Worm (Caenorhabditis elegans) whole organism, L4/young adult: ENCODE data around the gene T14E8.2.

Source experiments
- W03F9.2 ChIP-seq: fragments of 150-350 bp; optimal IDR thresholded peaks from 2 replicates; lab custom pipeline; 2014; ENCODE audit warnings: missing biosample characterization, missing genetic modification characterization
- dao-5 ChIP-seq: sonication (generic microtip); optimal IDR thresholded peaks from 2 replicates; lab custom pipeline; 2016; ENCODE audit warnings: missing genotype, missing genetic modification characterization, moderate library complexity, missing compliant biosample characterization
- him-1 ChIP-seq: sonication (generic microtip); optimal IDR thresholded peaks from 2 replicates; lab custom pipeline; 2016; ENCODE audit warnings: missing genotype, missing genetic modification reagents, missing genetic modification characterization, missing compliant biosample characterization

T14E8.2 gene

DNA sequence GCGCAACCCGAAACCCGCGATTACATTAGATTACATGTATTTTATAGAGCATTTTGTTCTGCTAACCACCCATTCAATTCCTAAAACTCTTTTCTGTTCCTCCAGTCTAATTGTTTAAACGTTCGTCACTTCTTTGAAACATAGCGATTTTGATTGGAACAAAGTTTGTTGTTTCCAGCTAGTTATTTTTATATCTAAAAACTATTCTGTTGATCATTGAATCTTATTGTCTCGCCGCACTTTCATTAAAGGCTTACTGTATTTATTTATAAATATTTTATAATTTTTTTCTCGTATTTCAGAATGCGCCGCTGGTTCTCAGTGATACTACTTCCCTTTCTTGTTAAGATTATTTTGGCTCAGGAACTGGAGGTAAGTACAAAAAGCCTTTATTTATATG is at the start of gene T14E8.2:
T14E8.2 (plus strand) TSS at position 301 of the 400 bp plus-strand sequence.
- no peak for TF ChIP-seq dao-5 (tag; lab: Kevin White, UChicago)
- no peak for TF ChIP-seq him-1
- TF ChIP-seq W03F9.2 (tag; lab: Kevin White, UChicago) = no peak

DNA sequence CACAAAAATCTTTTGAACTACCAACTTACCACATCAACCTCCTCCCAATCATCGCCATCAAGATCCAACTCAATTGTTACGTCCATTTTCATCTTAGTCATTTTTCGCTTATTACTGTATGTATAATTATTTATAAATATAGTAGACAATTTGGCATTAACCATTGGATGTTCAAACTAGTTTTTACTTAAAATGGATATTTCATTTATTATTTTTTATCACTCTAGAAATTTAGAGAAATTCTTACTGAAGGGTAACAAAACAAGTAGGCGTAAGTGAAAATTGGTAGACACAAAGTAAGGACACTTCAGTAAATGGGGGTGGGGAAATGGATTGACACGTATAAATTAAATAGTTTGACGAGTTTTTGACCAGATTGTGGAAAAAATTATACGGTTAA is 43.1 kb upstream of the T14E8.2 start, which contains the start of gene actl-1:
actl-1 (minus strand) TSS at position 101 of the 400 bp plus-strand sequence.
- TF ChIP-seq W03F9.2 (tag; lab: Kevin White, UChicago) = no peak
- no peak for TF ChIP-seq dao-5 (tag; lab: Kevin White, UChicago)
- TF ChIP-seq him-1 = no peak

DNA sequence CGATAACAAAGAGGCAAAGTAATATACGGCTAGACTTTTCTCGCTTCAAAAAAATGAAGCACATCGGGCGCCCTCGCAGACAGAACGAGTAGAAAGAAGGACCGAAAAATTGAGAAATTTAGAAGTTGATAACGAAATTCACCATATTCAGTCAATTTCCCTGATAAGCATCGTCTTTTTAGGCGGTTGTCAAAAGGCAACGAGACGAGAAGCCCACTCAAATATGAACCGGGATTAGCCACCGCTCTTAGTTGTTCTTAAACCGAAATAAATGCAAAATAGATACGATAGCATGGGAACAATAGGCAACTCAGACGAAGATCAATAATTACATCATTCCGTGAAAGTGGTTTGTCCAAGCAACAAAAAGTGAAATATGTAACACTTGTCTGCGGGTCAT is 39.6 kb upstream of the T14E8.2 start:
- TF ChIP-seq W03F9.2 (tag; lab: Kevin White, UChicago) = no peak
- no peak for TF ChIP-seq him-1
- TF ChIP-seq dao-5 (tag; lab: Kevin White, UChicago) = no peak

DNA sequence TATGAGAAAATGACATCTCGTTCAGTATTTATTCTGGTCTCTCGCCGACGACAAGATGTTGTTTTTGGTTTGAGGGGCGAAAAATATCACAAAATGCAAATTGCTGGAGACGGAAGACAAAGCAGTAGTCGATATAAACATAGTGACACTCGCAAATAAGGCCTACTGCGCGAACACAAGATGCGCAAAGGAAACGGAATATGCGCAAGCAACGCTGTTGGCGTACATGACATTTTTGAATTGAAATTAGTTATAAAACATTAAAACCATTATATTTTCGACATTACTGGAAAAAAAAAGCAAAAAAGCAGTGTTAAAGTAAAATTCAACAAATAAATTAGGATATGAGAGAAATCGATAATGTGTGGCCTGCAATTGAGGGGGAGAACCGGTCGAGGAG is 37.8 kb upstream of the T14E8.2 start, which contains the start of gene cdf-1:
cdf-1 (minus strand) TSS at position 136 of the 400 bp plus-strand sequence.
- TF ChIP-seq him-1 (no peak), dao-5 (tag; lab: Kevin White, UChicago) (no peak), W03F9.2 (tag; lab: Kevin White, UChicago) (no peak)

DNA sequence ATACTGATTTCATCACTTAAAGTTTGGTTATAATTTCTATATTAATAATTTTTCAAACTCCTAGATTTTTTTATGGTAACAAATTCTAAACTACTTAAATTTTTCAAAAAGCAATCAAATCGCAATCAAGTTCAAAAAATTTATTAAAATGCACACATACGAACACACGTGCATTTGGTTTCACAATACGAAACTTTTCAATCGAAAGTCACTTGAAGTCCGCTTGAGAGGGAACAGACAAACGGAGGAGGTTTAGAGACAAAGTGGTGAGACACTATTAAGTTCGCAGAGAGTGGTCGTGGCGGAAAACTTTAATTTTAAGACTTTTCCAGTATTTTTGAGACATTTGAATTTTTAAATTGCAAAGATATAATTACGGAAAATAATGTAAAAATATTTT is 37.1 kb upstream of the T14E8.2 start, which contains the start of gene glr-8:
glr-8 (plus strand) TSS at position 319 of the 400 bp plus-strand sequence.
- no peak for TF ChIP-seq him-1
- TF ChIP-seq W03F9.2 (tag; lab: Kevin White, UChicago) = no peak
- TF ChIP-seq dao-5 (tag; lab: Kevin White, UChicago) = no peak

DNA sequence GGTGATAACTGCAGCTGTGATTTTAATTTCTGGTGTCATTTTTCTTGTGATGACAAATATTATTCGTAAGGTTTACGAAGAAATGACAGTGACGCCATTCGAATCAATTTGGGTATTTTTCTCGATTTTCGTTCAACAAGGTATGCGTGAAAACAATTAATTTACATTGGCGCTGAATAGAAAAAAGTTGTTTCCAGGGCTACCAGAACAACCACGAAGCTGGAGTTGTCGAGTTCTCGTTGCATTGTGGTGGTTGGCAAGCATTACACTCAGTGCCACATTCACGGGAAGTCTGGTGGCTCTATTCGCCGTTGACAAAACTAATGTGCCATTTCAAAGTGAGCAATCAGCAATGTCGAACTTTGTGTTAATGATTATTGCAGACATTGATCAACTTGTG is 35.1 kb upstream of the T14E8.2 start:
- TF ChIP-seq W03F9.2 (tag; lab: Kevin White, UChicago) (no peak), dao-5 (tag; lab: Kevin White, UChicago) (no peak), him-1 (no peak)

DNA sequence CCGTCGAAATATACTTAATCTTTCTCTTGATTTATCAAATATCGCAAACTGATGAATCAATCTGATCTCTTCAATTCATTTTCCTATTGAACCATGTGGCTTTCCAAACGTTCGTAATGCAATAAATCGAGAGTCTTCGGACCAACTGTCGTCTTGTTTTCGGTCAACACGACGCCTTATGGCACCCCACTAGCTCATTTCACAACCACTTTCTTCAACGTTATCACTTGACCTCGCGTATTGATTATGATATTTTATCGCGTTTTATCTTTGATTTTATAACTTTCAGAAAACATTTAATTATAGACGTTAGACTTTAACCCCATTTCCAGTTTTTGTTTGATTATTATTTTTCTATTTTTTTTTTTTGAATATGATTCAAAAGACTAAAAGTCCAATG is 33.0 kb upstream of the T14E8.2 start:
- no peak for TF ChIP-seq W03F9.2 (tag; lab: Kevin White, UChicago)
- no peak for TF ChIP-seq dao-5 (tag; lab: Kevin White, UChicago)
- no peak for TF ChIP-seq him-1

DNA sequence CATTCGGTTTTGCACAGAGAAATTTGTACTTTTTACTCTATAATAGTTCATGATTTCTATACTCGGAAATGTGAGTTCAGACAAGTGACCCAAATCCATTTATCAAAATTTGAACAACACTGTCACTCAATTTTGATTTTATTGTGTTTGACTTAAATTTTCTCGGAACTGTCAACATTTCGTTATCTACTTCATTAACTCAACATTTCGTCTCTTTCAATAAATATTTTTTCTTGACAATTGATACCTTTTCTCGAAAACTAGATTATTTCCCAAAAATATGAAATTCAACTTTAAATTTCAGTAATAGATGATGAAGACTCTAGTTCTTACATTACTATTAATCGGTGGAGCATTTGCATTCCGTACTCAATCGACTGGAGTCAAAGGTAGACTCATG is 32.2 kb upstream of the T14E8.2 start, which contains the start of gene ttr-36:
ttr-36 (plus strand) TSS at position 301 of the 400 bp plus-strand sequence.
- TF ChIP-seq him-1 = no peak
- TF ChIP-seq W03F9.2 (tag; lab: Kevin White, UChicago) = no peak
- TF ChIP-seq dao-5 (tag; lab: Kevin White, UChicago) = no peak

DNA sequence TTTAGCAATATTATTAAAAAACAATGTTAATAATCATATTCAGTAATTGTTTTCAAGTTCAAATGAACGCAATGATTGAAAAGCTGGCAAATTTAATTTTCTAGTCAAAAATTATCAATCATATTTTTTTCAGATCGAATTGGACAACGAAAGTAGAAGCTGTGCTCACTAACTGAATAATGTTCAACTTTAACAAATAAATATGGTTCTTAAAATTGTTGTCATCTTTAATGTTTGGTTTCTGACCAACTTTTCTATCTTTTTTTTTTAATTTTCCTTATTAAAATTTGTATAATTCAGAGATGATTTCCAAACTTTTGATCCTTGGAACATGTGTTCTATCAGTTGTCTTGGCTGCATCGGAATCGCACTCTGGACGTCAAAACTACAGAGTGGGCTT is 30.8 kb upstream of the T14E8.2 start, which contains the start of gene ttr-35:
ttr-35 (plus strand) TSS at position 301 of the 400 bp plus-strand sequence.
- no peak for TF ChIP-seq W03F9.2 (tag; lab: Kevin White, UChicago)
- no peak for TF ChIP-seq dao-5 (tag; lab: Kevin White, UChicago)
- TF ChIP-seq him-1 = no peak

DNA sequence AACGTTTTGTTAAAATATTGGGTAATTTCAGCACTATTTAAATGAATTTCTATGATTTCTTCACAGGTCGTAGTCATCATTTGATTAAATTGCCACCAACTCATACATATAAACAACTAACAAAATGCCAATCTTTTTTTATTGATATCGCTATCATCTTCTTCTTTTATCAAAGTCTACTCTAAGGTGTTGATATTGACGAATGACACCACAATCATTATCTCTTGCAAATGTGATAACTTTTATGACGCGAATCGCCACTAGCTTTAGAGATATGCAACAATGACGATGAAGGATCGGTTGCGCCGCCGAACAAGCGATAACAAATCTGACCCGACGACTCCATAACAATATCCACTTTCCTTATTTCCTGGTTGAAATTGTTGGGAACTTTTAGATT is 28.3 kb upstream of the T14E8.2 start:
- no peak for TF ChIP-seq W03F9.2 (tag; lab: Kevin White, UChicago)
- no peak for TF ChIP-seq dao-5 (tag; lab: Kevin White, UChicago)
- no peak for TF ChIP-seq him-1

DNA sequence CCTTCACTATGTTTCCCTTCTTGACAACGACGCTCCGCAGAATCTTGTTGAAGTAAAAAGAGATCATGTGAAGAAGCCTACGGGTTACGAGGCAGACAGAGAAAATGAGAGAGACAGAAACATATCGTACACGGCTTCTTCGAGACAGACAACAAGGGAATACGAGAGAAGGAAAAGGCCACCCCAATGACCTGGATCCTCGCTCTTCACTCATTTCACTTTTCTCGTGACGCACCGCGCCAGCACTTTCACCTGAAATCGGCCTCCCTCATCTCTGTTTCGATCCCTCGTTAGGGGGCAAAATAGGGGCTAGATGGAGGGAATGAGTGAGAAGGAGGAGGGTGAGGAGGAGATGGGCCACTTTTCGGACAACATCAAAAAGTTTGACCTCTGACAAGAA is 27.5 kb upstream of the T14E8.2 start:
- TF ChIP-seq him-1 (no peak), W03F9.2 (tag; lab: Kevin White, UChicago) (no peak), dao-5 (tag; lab: Kevin White, UChicago) (no peak)

DNA sequence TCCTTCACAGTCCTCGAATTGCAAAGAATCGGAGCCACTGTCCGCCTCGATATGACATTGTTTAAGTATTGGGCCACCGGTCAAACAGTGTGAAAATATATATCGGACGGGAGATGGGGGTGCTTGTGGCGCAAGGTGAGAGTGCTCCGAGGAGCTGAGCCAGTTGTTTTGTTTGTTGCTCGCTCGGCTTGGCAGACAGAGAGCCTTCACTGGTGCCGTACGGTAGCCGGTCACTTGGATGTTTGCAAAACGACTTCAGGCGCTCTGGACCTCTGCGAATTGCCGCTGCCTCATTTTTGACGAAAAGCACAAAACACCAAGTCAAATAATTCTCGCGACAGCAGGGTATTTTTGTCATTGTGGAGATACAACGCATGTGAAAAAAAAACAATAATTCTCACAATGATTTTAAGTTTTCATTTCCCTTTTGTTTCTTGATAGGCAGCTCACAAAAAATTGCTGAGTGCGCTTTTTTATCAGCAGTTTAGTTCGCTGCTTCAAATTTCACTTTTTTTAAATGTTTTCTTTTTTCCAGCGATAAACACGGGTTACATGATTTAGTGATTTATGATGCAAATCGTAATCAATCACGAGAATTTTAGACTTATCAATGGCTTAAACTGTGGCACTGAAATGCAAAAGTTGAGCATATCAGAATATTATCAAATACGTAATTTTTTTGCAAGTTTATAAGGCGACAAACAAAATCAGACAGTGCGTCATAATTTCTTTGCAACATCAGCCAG is 25.6 kb upstream of the T14E8.2 start:
- TF ChIP-seq W03F9.2 (tag; lab: Kevin White, UChicago) (no peak), him-1 (no peak), dao-5 (tag; lab: Kevin White, UChicago) (no peak)

DNA sequence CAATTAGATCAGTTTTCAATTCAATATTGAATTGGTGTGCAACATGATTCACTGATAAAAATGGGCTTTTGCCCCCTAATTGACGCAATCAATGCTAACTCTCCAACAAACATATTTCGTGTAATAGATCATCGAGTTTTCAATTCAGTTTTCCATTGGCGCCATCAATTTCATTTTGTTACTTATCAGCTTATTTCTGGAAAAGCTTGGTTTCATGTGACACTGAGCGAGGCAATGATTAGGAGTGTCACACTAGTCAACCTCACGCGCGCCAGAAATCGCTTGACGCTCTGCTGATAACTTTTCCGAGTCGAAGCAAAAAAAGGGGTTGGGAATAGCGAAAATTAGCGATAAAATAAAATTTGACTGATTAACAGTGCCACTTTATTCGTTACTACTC is 24.3 kb upstream of the T14E8.2 start, which contains the start of gene ets-4:
ets-4 (plus strand) TSS at position 347 of the 400 bp plus-strand sequence.
- TF ChIP-seq W03F9.2 (tag; lab: Kevin White, UChicago) (no peak), dao-5 (tag; lab: Kevin White, UChicago) (no peak), him-1 (no peak)

DNA sequence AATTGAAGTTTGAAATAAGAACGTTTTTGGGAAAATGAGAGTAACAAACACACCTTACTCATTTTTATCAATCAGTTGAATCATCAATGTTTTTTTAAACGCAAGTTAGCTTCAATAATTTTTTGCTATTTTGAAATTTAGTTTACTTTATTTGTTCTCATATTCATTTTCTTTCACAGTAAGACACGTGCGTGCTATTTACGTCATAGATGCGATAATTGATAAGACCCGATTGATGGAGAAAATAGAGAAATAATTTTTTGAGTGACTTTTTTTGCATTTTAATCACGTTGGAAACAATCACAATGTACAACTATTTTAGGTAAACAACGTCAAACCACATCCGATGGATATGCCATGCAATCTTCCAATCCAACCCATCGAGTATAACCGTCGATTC is 23.3 kb upstream of the T14E8.2 start:
- TF ChIP-seq him-1 (no peak), W03F9.2 (tag; lab: Kevin White, UChicago) (no peak), dao-5 (tag; lab: Kevin White, UChicago) (no peak)
